Worm (Caenorhabditis elegans): ENCODE measurements around the gene Y57G11C.51.

Gene Y57G11C.51

DNA sequence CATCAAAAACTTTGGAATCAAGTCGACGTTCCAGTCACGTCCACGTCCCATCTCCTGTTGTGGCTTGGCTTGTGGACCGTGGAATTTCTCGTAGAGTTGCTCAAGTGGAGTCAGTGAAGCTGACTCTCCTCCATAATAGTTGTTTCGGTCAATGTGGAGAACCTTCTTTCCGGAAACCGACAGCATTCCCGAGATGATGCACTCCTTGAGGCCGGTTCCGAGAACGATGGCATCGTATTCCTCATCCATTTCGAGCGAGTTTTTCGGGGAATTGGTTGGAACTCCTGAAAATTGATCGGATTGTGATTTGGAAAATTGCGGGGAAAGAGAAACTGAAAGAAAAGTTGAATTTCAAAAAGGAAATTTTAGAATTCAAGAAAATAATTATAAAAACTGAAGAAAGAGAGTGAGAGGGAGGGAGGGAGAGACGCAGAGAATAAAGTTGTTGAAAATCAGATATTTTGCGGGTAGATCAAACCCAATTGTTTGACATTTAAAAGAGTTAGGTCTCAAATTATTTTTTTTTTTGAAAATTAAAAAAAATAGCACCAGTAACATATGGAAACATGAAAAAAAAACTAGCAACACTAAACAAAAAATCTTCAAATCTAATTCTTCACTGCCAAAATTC is 18.4 kb upstream of the Y57G11C.51 start, which contains the start of gene gdi-1:
gdi-1 (minus strand) TSS at position 286 of the 631 bp plus-strand sequence.
- TF ChIP-seq pros-1 (tag; optimal IDR thresholded peaks at IDR 0.05) (no peak), K02D7.2 (tag; optimal IDR thresholded peaks at IDR 0.05) (no peak), unc-55 (GFP tag; optimal IDR thresholded peaks at IDR 0.05) (no peak), ceh-24 (tag; optimal IDR thresholded peaks at IDR 0.05) (no peak), hlh-6 (tag; optimal IDR thresholded peaks at IDR 0.05) (no peak), pax-1 (tag; optimal IDR thresholded peaks at IDR 0.05) (no peak), ttx-3 (tag; optimal IDR thresholded peaks at IDR 0.05) (no peak), pqm-1 (tag; optimal IDR thresholded peaks at IDR 0.05) (no peak), ceh-18 (tag; optimal IDR thresholded peaks at IDR 0.05) (no peak), K09A11.1 (tag; optimal IDR thresholded peaks at IDR 0.05; ENCODE audit: insufficient read depth) (no peak), zip-5 (tag; optimal IDR thresholded peaks at IDR 0.05) (no peak), sox-2 (GFP tag; IDR thresholded peaks at IDR 0.05) (no peak), unc-86 (tag; optimal IDR thresholded peaks at IDR 0.05) (no peak)

DNA sequence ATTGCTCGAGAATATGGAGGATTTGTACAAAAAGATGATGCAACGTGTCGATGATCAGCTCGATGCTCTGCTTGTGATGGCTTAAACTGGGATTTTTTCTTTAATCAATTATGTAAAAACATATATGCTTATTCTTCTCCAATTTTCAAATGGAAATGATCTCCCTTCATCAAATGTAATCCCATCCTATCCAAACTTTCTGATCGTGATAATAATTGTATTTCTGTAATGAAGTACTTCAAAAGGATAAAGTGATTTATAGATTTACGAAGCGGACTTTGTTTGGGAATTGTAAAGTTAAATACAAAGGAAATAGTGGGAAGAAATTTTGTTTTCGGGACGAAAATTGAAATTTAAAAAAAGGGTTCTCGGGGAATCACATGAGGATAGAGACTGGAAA is 16.2 kb upstream of the Y57G11C.51 start:
- peak; percentile 13 for TF ChIP-seq ama-1 (optimal IDR thresholded peaks at IDR 0.05)
- no peak for TF ChIP-seq npax-4 (tag; optimal IDR thresholded peaks at IDR 0.05)

DNA sequence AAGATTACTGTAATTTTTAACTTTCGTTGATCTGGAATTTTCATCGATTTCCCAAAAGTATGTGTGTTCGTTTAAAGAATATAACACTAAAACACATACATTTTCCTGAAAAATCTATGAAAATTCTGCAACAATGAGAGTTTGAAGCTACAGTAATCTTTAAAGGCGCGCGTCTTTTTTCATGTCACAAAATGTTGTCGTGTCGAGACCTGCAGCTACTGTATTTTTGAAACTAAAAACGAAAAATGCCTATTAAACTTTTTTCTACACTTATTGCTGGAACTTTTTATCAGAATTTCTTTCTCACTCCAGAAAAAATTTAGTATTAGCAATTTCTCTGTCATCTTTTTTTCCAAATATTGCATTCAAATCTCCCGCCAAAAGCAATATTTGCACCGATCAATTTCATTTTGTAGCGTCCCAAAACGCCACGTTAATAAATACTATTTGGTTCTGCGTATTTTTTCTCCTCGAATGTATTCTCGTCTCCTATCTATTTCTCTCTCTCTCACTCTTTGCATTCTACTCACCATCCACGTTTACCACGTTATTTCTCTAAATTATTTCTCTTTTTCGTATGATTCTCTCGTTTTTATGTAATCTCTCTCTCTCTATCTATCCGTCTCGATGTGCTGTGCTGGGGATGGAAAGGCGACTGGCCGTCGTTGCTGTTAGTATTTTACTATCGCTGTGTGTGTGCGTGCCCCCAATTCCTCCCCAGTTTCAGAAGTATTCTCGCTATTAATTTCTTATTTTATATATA is 12.2 kb upstream of the Y57G11C.51 start, which contains the start of gene melo-1:
melo-1 (plus strand) TSS at position 658 of the 763 bp plus-strand sequence.
- peak; percentile 60 for TF ChIP-seq nfya-1 (tag; optimal IDR thresholded peaks at IDR 0.05)
- no peak for TF ChIP-seq ztf-16 (tag; optimal IDR thresholded peaks at IDR 0.05)
- TF ChIP-seq hlh-15 (tag; optimal IDR thresholded peaks at IDR 0.05): no peak
- no peak for TF ChIP-seq ceh-34 (tag; optimal IDR thresholded peaks at IDR 0.05)
- TF ChIP-seq unc-55 (GFP tag; optimal IDR thresholded peaks at IDR 0.05): peak; percentile 42
- TF ChIP-seq ceh-19 (GFP tag; optimal IDR thresholded peaks at IDR 0.05): peak; percentile 11
- peak; percentile 51 for TF ChIP-seq unc-42 (tag; optimal IDR thresholded peaks at IDR 0.05)

DNA sequence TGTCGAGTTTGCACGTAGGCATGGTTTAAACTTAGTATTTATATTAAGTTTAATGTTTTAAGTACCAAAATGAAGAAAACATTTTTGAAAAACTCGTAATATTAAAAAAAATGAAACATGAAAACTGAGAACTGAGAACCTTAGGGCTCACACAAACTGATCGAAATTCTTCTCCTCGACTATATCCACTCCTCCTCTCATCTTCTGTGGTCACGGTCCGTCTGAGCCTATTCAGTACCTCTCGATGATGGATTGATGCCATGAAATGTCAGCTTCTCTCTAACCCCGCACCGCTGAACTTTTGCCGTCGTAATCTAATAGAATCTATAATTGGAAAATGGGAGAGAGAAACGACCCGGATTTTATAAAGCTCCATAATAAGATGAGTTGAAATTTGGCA is 10.1 kb upstream of the Y57G11C.51 start, which contains the start of gene nlp-56:
nlp-56 (minus strand) TSS at position 257 of the 400 bp plus-strand sequence.
- TF ChIP-seq rnt-1 (tag; optimal IDR thresholded peaks at IDR 0.05) (no peak), sox-4 (tag; optimal IDR thresholded peaks at IDR 0.05) (no peak), ceh-45 (GFP tag; IDR thresholded peaks at IDR 0.05) (no peak), dmd-4 (tag; optimal IDR thresholded peaks at IDR 0.05; ENCODE audit: borderline replicate concordance) (no peak), lin-11 (tag; optimal IDR thresholded peaks at IDR 0.05) (no peak), hlh-8 (tag; optimal IDR thresholded peaks at IDR 0.05) (no peak), unc-42 (tag; optimal IDR thresholded peaks at IDR 0.05) (no peak), Y22D7AL.16 (tag; optimal IDR thresholded peaks at IDR 0.05) (no peak), pat-9 (tag; optimal IDR thresholded peaks at IDR 0.05) (no peak), npax-4 (tag; optimal IDR thresholded peaks at IDR 0.05) (no peak), mec-3 (tag; optimal IDR thresholded peaks at IDR 0.05; ENCODE audit: borderline replicate concordance) (no peak), sdc-2 (tag; optimal IDR thresholded peaks at IDR 0.05) (no peak), ttx-3 (tag; optimal IDR thresholded peaks at IDR 0.05) (no peak), ceh-34 (tag; optimal IDR thresholded peaks at IDR 0.05) (no peak), unc-86 (tag; optimal IDR thresholded peaks at IDR 0.05) (no peak)

DNA sequence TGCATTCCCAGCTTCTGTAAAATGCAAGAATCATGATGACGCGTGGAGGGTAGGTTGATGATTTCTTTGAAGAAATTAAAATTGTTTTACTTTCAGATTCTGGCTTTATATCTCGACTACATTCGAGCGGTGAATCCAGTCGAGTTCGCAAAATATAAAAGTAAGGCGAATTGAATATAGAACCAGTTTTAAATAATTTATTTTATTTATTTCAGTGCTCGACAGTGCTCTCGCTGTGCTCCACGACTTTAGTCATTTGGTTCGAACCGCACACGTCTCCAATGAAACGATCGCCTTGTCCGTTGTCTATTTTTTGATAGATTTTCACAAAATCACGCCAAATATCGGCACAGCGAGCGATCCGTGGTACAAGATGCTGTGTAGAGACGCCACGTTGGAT is 7.9 kb upstream of the Y57G11C.51 start, which contains the start of gene Y57G11C.1130:
Y57G11C.1130 (plus strand) TSS at position 301 of the 400 bp plus-strand sequence.
- no peak for TF ChIP-seq rnt-1 (tag; optimal IDR thresholded peaks at IDR 0.05)
- no peak for TF ChIP-seq K09A11.1 (tag; optimal IDR thresholded peaks at IDR 0.05; ENCODE audit: insufficient read depth)
- TF ChIP-seq sox-2 (GFP tag; IDR thresholded peaks at IDR 0.05): no peak
- no peak for TF ChIP-seq syd-9 (tag; optimal IDR thresholded peaks at IDR 0.05)

Measured in whole organism, late embryonic.